Worm (Caenorhabditis elegans) whole organism, L1 larva: ENCODE results near the gene esyt-2.

Source experiments
- C16A3.4 ChIP-seq: fragments of 150-350 bp; optimal IDR thresholded peaks from 2 replicates; lab custom pipeline; 2014; ENCODE audit warnings: missing biosample characterization, missing genetic modification characterization
- C34B4.2 ChIP-seq: sonication (generic microtip); optimal IDR thresholded peaks from 2 replicates; lab custom pipeline; 2017; ENCODE audit warnings: mild to moderate bottlenecking, missing genetic modification characterization, missing compliant biosample characterization
- Y116A8C.19 ChIP-seq: sonication (generic microtip); optimal IDR thresholded peaks from 2 replicates; lab custom pipeline; 2016; ENCODE audit warnings: missing compliant biosample characterization, missing genetic modification characterization, borderline replicate concordance
- aha-1 ChIP-seq: fragments of 150-350 bp; optimal IDR thresholded peaks from 2 replicates; lab custom pipeline; 2014; ENCODE audit warnings: missing biosample characterization, missing genetic modification characterization
- aly-2 ChIP-seq: fragments of 150-350 bp; optimal IDR thresholded peaks from 2 replicates; lab custom pipeline; 2014; ENCODE audit warnings: missing biosample characterization, missing genetic modification characterization
- ama-1 ChIP-seq: fragments of 150-350 bp; optimal IDR thresholded peaks from 2 replicates; lab custom pipeline; 2014
- ceh-63 ChIP-seq: fragments of 200-800 bp; sonication (Bioruptor generic); optimal IDR thresholded peaks from 2 replicates; lab custom pipeline; 2018; ENCODE audit warnings: mild to moderate bottlenecking, missing genetic modification characterization, missing compliant biosample characterization
- ceh-82 ChIP-seq, 3 experiments: fragments of 150-350 bp in 1 of 3; sonication (generic microtip) in 2 of 3; optimal IDR thresholded peaks; 2 replicates each; lab custom pipeline; 2014 to 2017; ENCODE audit warnings: missing biosample characterization in 3 of 3, missing genetic modification characterization in 3 of 3
- ceh-88 ChIP-seq: fragments of 200-800 bp; sonication (Bioruptor generic); IDR thresholded peaks from 2 replicates; pipeline ENCODE4 v1.3.6; 2022; ENCODE audit warnings: missing genetic modification characterization, missing compliant biosample characterization
- ceh-90 ChIP-seq: sonication (generic microtip); optimal IDR thresholded peaks from 2 replicates; lab custom pipeline; 2016; ENCODE audit warnings: missing genetic modification characterization, missing compliant biosample characterization
- dsc-1 ChIP-seq: sonication (generic microtip); optimal IDR thresholded peaks from 2 replicates; lab custom pipeline; 2016; ENCODE audit warnings: mild to moderate bottlenecking, missing genetic modification characterization, missing compliant biosample characterization
- efl-1 ChIP-seq, 4 experiments: fragments of 150-350 bp; optimal IDR thresholded peaks in 3 of 4; peaks in 1 of 4; 1 replicate in 1 of 4; 2 replicates in 3 of 4; lab custom pipeline; 2014; ENCODE audit warnings: missing biosample characterization in 2 of 4, missing genetic modification characterization in 2 of 4, missing genetic modification reagents in 2 of 4
- egl-13 ChIP-seq: sonication (generic microtip); optimal IDR thresholded peaks from 2 replicates; lab custom pipeline; 2016; ENCODE audit warnings: missing genotype, missing genetic modification reagents, missing genetic modification characterization, missing compliant biosample characterization
- elt-2 ChIP-seq: sonication (generic microtip); optimal IDR thresholded peaks from 2 replicates; lab custom pipeline; 2016; ENCODE audit warnings: missing genetic modification characterization, mild to moderate bottlenecking, inconsistent platforms, missing compliant biosample characterization, missing genetic modification reagents
- elt-3 ChIP-seq, 6 experiments: fragments of 150-350 bp in 1 of 6; sonication (generic microtip); optimal IDR thresholded peaks; 2 replicates each; lab custom pipeline; 2017 to 2018; ENCODE audit warnings: missing biosample characterization in 6 of 6, missing genetic modification characterization in 6 of 6, inconsistent platforms in 1 of 6
- ets-5 ChIP-seq: fragments of 200-800 bp; sonication (Bioruptor generic); IDR thresholded peaks from 2 replicates; pipeline ENCODE4 v1.3.6; 2022; ENCODE audit warnings: missing genetic modification characterization, missing compliant biosample characterization
- fkh-4 ChIP-seq: sonication (generic microtip); optimal IDR thresholded peaks from 2 replicates; lab custom pipeline; 2016; ENCODE audit warnings: missing compliant biosample characterization, missing genetic modification characterization, borderline replicate concordance
- fkh-8 ChIP-seq: sonication (generic microtip); optimal IDR thresholded peaks from 2 replicates; lab custom pipeline; 2016; ENCODE audit warnings: mild to moderate bottlenecking, missing genetic modification characterization, missing compliant biosample characterization
- grh-1 ChIP-seq: fragments of 200-800 bp; sonication (Bioruptor generic); IDR thresholded peaks from 2 replicates; pipeline ENCODE4 v1.3.6; 2022; ENCODE audit warnings: missing genetic modification reagents, missing genetic modification characterization, missing compliant biosample characterization
- hlh-17 ChIP-seq: fragments of 200-800 bp; sonication (Bioruptor generic); optimal IDR thresholded peaks from 2 replicates; lab custom pipeline; 2018; ENCODE audit warnings: missing genetic modification characterization, mild to moderate bottlenecking, missing compliant biosample characterization, moderate library complexity, borderline replicate concordance
- hlh-4 ChIP-seq: sonication (generic microtip); optimal IDR thresholded peaks from 2 replicates; lab custom pipeline; 2016; ENCODE audit warnings: mild to moderate bottlenecking, missing genetic modification characterization, missing compliant biosample characterization
- hpl-2 ChIP-seq: fragments of 150-350 bp; optimal IDR thresholded peaks from 2 replicates; lab custom pipeline; 2014; ENCODE audit warnings: missing biosample characterization, missing genetic modification reagents, missing genetic modification characterization
- irx-1 ChIP-seq: sonication (generic microtip); optimal IDR thresholded peaks from 2 replicates; lab custom pipeline; 2016; ENCODE audit warnings: missing genetic modification characterization, missing compliant biosample characterization
- jun-1 ChIP-seq: fragments of 150-350 bp; optimal IDR thresholded peaks from 2 replicates; lab custom pipeline; 2014; ENCODE audit warnings: missing biosample characterization, missing genetic modification reagents, missing genetic modification characterization
- lin-15B ChIP-seq: fragments of 150-350 bp; sonication (generic microtip); optimal IDR thresholded peaks from 3 replicates; lab custom pipeline; 2014; ENCODE audit warnings: missing biosample characterization, missing genetic modification characterization
- lin-35 ChIP-seq, 2 experiments: fragments of 150-350 bp; optimal IDR thresholded peaks; 2 replicates each; lab custom pipeline; 2014; ENCODE audit warnings: missing biosample characterization in 2 of 2, missing genetic modification characterization in 2 of 2, missing genetic modification reagents in 2 of 2
- lin-39 ChIP-seq: fragments of 150-350 bp; optimal IDR thresholded peaks from 2 replicates; lab custom pipeline; 2014; ENCODE audit warnings: missing biosample characterization, missing genetic modification reagents, missing genetic modification characterization
- lir-3 ChIP-seq: sonication (generic microtip); optimal IDR thresholded peaks from 2 replicates; lab custom pipeline; 2016; ENCODE audit warnings: mild to moderate bottlenecking, missing genetic modification characterization, moderate library complexity, missing compliant biosample characterization; ENCODE audit not compliant: poor library complexity
- lsy-2 ChIP-seq, 2 experiments: fragments of 150-350 bp; optimal IDR thresholded peaks; 2 replicates each; lab custom pipeline; 2014; ENCODE audit warnings: missing biosample characterization in 2 of 2, missing genetic modification characterization in 2 of 2
- mab-9 ChIP-seq: fragments of 200-800 bp; sonication (Bioruptor generic); IDR thresholded peaks from 2 replicates; pipeline ENCODE4 v1.3.6; 2022; ENCODE audit warnings: missing genetic modification reagents, missing genetic modification characterization, missing compliant biosample characterization
- mdl-1 ChIP-seq, 2 experiments: fragments of 150-350 bp; optimal IDR thresholded peaks; 2 replicates each; lab custom pipeline; 2014 to 2017; ENCODE audit warnings: missing biosample characterization in 2 of 2, missing genetic modification characterization in 2 of 2, inconsistent platforms in 1 of 2
- mef-2 ChIP-seq: fragments of 150-350 bp; optimal IDR thresholded peaks from 2 replicates; lab custom pipeline; 2014; ENCODE audit warnings: missing biosample characterization, missing genetic modification characterization
- nhr-11 ChIP-seq: fragments of 150-350 bp; optimal IDR thresholded peaks from 2 replicates; lab custom pipeline; 2014; ENCODE audit warnings: missing biosample characterization, missing genetic modification characterization
- nhr-19 ChIP-seq: fragments of 200-800 bp; sonication (Bioruptor generic); conservative IDR thresholded peaks from 2 replicates; pipeline ENCODE4 v1.3.6; 2022; ENCODE audit warnings: missing genetic modification characterization, missing compliant biosample characterization
- nhr-20 ChIP-seq: sonication (generic microtip); optimal IDR thresholded peaks from 2 replicates; lab custom pipeline; 2016; ENCODE audit warnings: mild to moderate bottlenecking, missing genetic modification characterization, missing compliant biosample characterization
- nhr-76 ChIP-seq: sonication (generic microtip); optimal IDR thresholded peaks from 2 replicates; lab custom pipeline; 2017; ENCODE audit warnings: missing biosample characterization, missing genetic modification characterization
- nhr-77 ChIP-seq: fragments of 150-350 bp; optimal IDR thresholded peaks from 2 replicates; lab custom pipeline; 2014; ENCODE audit warnings: missing biosample characterization, missing genetic modification characterization
- nhr-90 ChIP-seq: sonication (generic microtip); optimal IDR thresholded peaks from 2 replicates; lab custom pipeline; 2016; ENCODE audit warnings: mild to moderate bottlenecking, missing genetic modification characterization, missing compliant biosample characterization; ENCODE audit not compliant: poor library complexity
- snpc-4 ChIP-seq: fragments of 150-350 bp; optimal IDR thresholded peaks from 2 replicates; lab custom pipeline; 2014; ENCODE audit warnings: missing biosample characterization, missing genetic modification characterization
- snu-23 ChIP-seq: sonication (generic microtip); optimal IDR thresholded peaks from 2 replicates; lab custom pipeline; 2016; ENCODE audit warnings: missing genetic modification characterization, missing compliant biosample characterization
- sox-4 ChIP-seq: sonication (generic microtip); optimal IDR thresholded peaks from 2 replicates; lab custom pipeline; 2016; ENCODE audit warnings: missing genetic modification characterization, missing compliant biosample characterization
- sptf-1 ChIP-seq: fragments of 150-350 bp; optimal IDR thresholded peaks from 2 replicates; lab custom pipeline; 2014; ENCODE audit warnings: missing biosample characterization, missing genetic modification characterization
- swsn-7 ChIP-seq: sonication (generic microtip); optimal IDR thresholded peaks from 2 replicates; lab custom pipeline; 2016; ENCODE audit warnings: missing genetic modification characterization, missing compliant biosample characterization
- tbx-2 ChIP-seq: sonication (generic microtip); optimal IDR thresholded peaks from 2 replicates; lab custom pipeline; 2016; ENCODE audit warnings: missing genetic modification characterization, missing compliant biosample characterization
- unc-30 ChIP-seq: sonication (generic microtip); optimal IDR thresholded peaks from 2 replicates; lab custom pipeline; 2017; ENCODE audit warnings: missing biosample characterization, missing genetic modification characterization
- unc-86 ChIP-seq: sonication (generic microtip); optimal IDR thresholded peaks from 2 replicates; lab custom pipeline; 2016; ENCODE audit warnings: missing genetic modification characterization, missing compliant biosample characterization
- unc-98 ChIP-seq: fragments of 200-800 bp; sonication (Bioruptor generic); IDR thresholded peaks from 2 replicates; pipeline ENCODE4 v1.3.6; 2022; ENCODE audit warnings: missing genetic modification characterization, missing compliant biosample characterization
- xbp-1 ChIP-seq: sonication (generic microtip); optimal IDR thresholded peaks from 2 replicates; lab custom pipeline; 2016; ENCODE audit warnings: missing genetic modification characterization, missing compliant biosample characterization
- zag-1 ChIP-seq: fragments of 150-350 bp; optimal IDR thresholded peaks from 2 replicates; lab custom pipeline; 2014; ENCODE audit warnings: missing biosample characterization, missing genetic modification characterization
- zip-4 ChIP-seq: fragments of 200-800 bp; sonication (Bioruptor generic); optimal IDR thresholded peaks from 2 replicates; lab custom pipeline; 2018; ENCODE audit warnings: mild to moderate bottlenecking, missing genetic modification characterization, moderate library complexity, missing compliant biosample characterization
- ztf-4 ChIP-seq: fragments of 150-350 bp; optimal IDR thresholded peaks from 2 replicates; lab custom pipeline; 2014; ENCODE audit warnings: missing biosample characterization, missing genetic modification characterization

Gene esyt-2

ce11 chrIII:6280070-6280596, 49.4 kb upstream of the esyt-2 start, which contains the start of gene hmg-1.2 (continued):
- no peak for TF ChIP-seq unc-30 (tag; lab: Kevin White, UChicago)
- peak; percentile 59 for TF ChIP-seq aly-2
- TF ChIP-seq ceh-82 (tag; optimal IDR thresholded peaks at IDR 0.05; lab: Kevin White, UChicago) = peak; percentile 50 to 84 (median 62)
- TF ChIP-seq nhr-76 = no peak
- TF ChIP-seq lir-3 (tag; lab: Kevin White, UChicago) = peak; percentile 58
- peak; percentile 88 for TF ChIP-seq tbx-2 (tag; lab: Kevin White, UChicago)
- peak; percentile 68 for TF ChIP-seq hpl-2 (GFP tag; lab: Kevin White, UChicago)
- TF ChIP-seq lin-35 (GFP tag; optimal IDR thresholded peaks at IDR 0.05; lab: Kevin White, UChicago) = peak; percentile 74 to 79
- TF ChIP-seq xbp-1 (tag; lab: Kevin White, UChicago) = peak; percentile 77
- no peak for TF ChIP-seq sox-4 (tag; lab: Kevin White, UChicago)
- peak; percentile 96 for TF ChIP-seq snu-23
- TF ChIP-seq fkh-4 (tag; lab: Kevin White, UChicago) = peak; percentile 49
- TF ChIP-seq lin-15B (tag; lab: Kevin White, UChicago) = peak; percentile 25
- no peak for TF ChIP-seq ceh-63
- TF ChIP-seq grh-1 (GFP tag; lab: Robert Waterston, UW) = peak; percentile 22; the same call in 1 of the 2 replicates
- TF ChIP-seq jun-1 (tag; lab: Kevin White, UChicago) = peak; percentile 76
- TF ChIP-seq nhr-11 = peak; percentile 57
- TF ChIP-seq elt-3 (tag; optimal IDR thresholded peaks at IDR 0.05; lab: Kevin White, UChicago) = peak in 3 of 6 experiments; percentile 8 to 52 (median 48)
- TF ChIP-seq unc-98 (GFP tag; lab: Robert Waterston, UW) = no peak
- TF ChIP-seq mdl-1 (tag; optimal IDR thresholded peaks at IDR 0.05; lab: Kevin White, UChicago) = peak in 1 of 2 experiments; percentile 83
- TF ChIP-seq irx-1 (tag; lab: Kevin White, UChicago) = peak; percentile 75
- TF ChIP-seq C34B4.2 (tag; lab: Kevin White, UChicago) = no peak
- peak; percentile 68 for TF ChIP-seq elt-2 (tag; lab: Kevin White, UChicago)
- TF ChIP-seq zip-4 (GFP tag; lab: Kevin White, UChicago) = peak; percentile 61
- TF ChIP-seq dsc-1 (tag; lab: Kevin White, UChicago) = peak; percentile 84
- TF ChIP-seq unc-86 (tag; lab: Kevin White, UChicago) = peak; percentile 83
- TF ChIP-seq Y116A8C.19 (tag; lab: Kevin White, UChicago) = no peak
- TF ChIP-seq aha-1 = no peak
- TF ChIP-seq nhr-77 (tag; lab: Kevin White, UChicago) = peak; percentile 68
- no peak for TF ChIP-seq hlh-17
- 0 out of 2 replicates have a peak, but pooled peaks have one; percentile 47 for TF ChIP-seq mab-9 (GFP tag; lab: Robert Waterston, UW)
- TF ChIP-seq sptf-1 (tag; lab: Kevin White, UChicago) = no peak
- no peak for TF ChIP-seq zag-1
- TF ChIP-seq snpc-4 = peak; percentile 72
- no peak for TF ChIP-seq lin-39
- TF ChIP-seq ets-5 = no peak
- TF ChIP-seq fkh-8 (tag; lab: Kevin White, UChicago) = peak; percentile 85
- TF ChIP-seq swsn-7 (tag; lab: Kevin White, UChicago) = peak; percentile 92
- peak; percentile 86 to 98 for TF ChIP-seq efl-1 (optimal IDR thresholded peaks at IDR 0.05; lab: Kevin White, UChicago)
- TF ChIP-seq efl-1 (GFP tag; optimal IDR thresholded peaks at IDR 0.05 in 1 of 2; lab: Kevin White, UChicago) = peak; percentile 50 to 96
- peak; percentile 74 for TF ChIP-seq C16A3.4
- peak; percentile 30 for TF ChIP-seq egl-13
- TF ChIP-seq ceh-88 (GFP tag; lab: Robert Waterston, UW) = peak; percentile 71; the same call in 1 of the 2 replicates
- TF ChIP-seq nhr-20 (tag; lab: Kevin White, UChicago) = peak; percentile 90
- peak; percentile 24 for TF ChIP-seq ceh-90 (tag; lab: Kevin White, UChicago)
- peak; percentile 89 for TF ChIP-seq nhr-19
- TF ChIP-seq hlh-4 (tag; lab: Kevin White, UChicago) = no peak
- TF ChIP-seq nhr-90 (tag; lab: Kevin White, UChicago) = peak; percentile 69
- TF ChIP-seq ztf-4 (tag; lab: Kevin White, UChicago) = peak; percentile 77
- TF ChIP-seq ama-1 = no peak
- TF ChIP-seq lsy-2 (tag; optimal IDR thresholded peaks at IDR 0.05; lab: Kevin White, UChicago) = peak; percentile 79 to 81
- TF ChIP-seq mef-2 (tag; lab: Kevin White, UChicago) = peak; percentile 28
